Worm (Caenorhabditis elegans) whole organism, late embryonic: ENCODE results near the gene R09A8.1.

Experiments
- C08G9.2 ChIP-seq: sonication (generic microtip); optimal IDR thresholded peaks from 2 replicates; lab custom pipeline; 2016; ENCODE audit warnings: mild to moderate bottlenecking, missing genetic modification characterization, moderate library complexity, missing compliant biosample characterization
- F13H6.1 ChIP-seq: sonication (generic microtip); optimal IDR thresholded peaks from 2 replicates; lab custom pipeline; 2016; ENCODE audit warnings: missing genetic modification characterization, missing compliant biosample characterization
- K02D7.2 ChIP-seq: sonication (generic microtip); optimal IDR thresholded peaks from 2 replicates; lab custom pipeline; 2017; ENCODE audit warnings: mild to moderate bottlenecking, missing genetic modification characterization, missing compliant biosample characterization
- K09A11.1 ChIP-seq: sonication (generic microtip); optimal IDR thresholded peaks from 2 replicates; lab custom pipeline; 2017; ENCODE audit warnings: antibody characterized with exemption, mild to moderate bottlenecking, missing genetic modification characterization, missing compliant biosample characterization; ENCODE audit not compliant: insufficient read depth
- T23F11.4 ChIP-seq: fragments of 200-800 bp; sonication (Bioruptor generic); optimal IDR thresholded peaks from 2 replicates; lab custom pipeline; 2018; ENCODE audit warnings: mild to moderate bottlenecking, missing genetic modification characterization, missing compliant biosample characterization
- ahr-1 ChIP-seq: sonication (generic microtip); optimal IDR thresholded peaks from 2 replicates; lab custom pipeline; 2016; ENCODE audit warnings: missing genetic modification characterization, missing compliant biosample characterization
- ceh-14 ChIP-seq: sonication (generic microtip); optimal IDR thresholded peaks from 2 replicates; lab custom pipeline; 2016; ENCODE audit warnings: missing genotype, missing genetic modification characterization, missing compliant biosample characterization
- ceh-19 ChIP-seq: fragments of 200-800 bp; sonication (Bioruptor generic); optimal IDR thresholded peaks from 2 replicates; lab custom pipeline; 2018; ENCODE audit warnings: mild to moderate bottlenecking, missing genetic modification characterization, missing compliant biosample characterization
- ceh-2 ChIP-seq: sonication (generic microtip); optimal IDR thresholded peaks from 2 replicates; lab custom pipeline; 2016; ENCODE audit warnings: missing genotype, missing genetic modification characterization, missing compliant biosample characterization
- ceh-24 ChIP-seq: sonication (generic microtip); optimal IDR thresholded peaks from 2 replicates; lab custom pipeline; 2016; ENCODE audit warnings: mild to moderate bottlenecking, missing genetic modification characterization, missing compliant biosample characterization
- ceh-31 ChIP-seq: sonication (generic microtip); optimal IDR thresholded peaks from 2 replicates; lab custom pipeline; 2016; ENCODE audit warnings: missing genetic modification characterization, missing compliant biosample characterization
- ceh-6 ChIP-seq: fragments of 200-800 bp; sonication (Bioruptor generic); optimal IDR thresholded peaks from 2 replicates; lab custom pipeline; 2018; ENCODE audit warnings: mild to moderate bottlenecking, missing genetic modification characterization, missing compliant biosample characterization
- che-1 ChIP-seq: sonication (generic microtip); optimal IDR thresholded peaks from 2 replicates; lab custom pipeline; 2016; ENCODE audit warnings: mild to moderate bottlenecking, missing genetic modification characterization, missing compliant biosample characterization
- dmd-4 ChIP-seq: sonication (generic microtip); optimal IDR thresholded peaks from 2 replicates; lab custom pipeline; 2016; ENCODE audit warnings: borderline replicate concordance, missing genetic modification characterization, missing compliant biosample characterization
- dve-1 ChIP-seq: sonication (generic microtip); optimal IDR thresholded peaks from 2 replicates; lab custom pipeline; 2017; ENCODE audit warnings: antibody characterized with exemption, mild to moderate bottlenecking, missing genetic modification characterization, missing compliant biosample characterization
- elt-4 ChIP-seq: sonication (generic microtip); optimal IDR thresholded peaks from 2 replicates; lab custom pipeline; 2016; ENCODE audit warnings: missing genetic modification characterization, missing compliant biosample characterization
- ets-4 ChIP-seq: sonication (generic microtip); optimal IDR thresholded peaks from 2 replicates; lab custom pipeline; 2016; ENCODE audit warnings: missing genetic modification characterization, missing compliant biosample characterization
- fax-1 ChIP-seq: sonication (generic microtip); optimal IDR thresholded peaks from 2 replicates; lab custom pipeline; 2016; ENCODE audit warnings: missing genotype, missing genetic modification characterization, missing compliant biosample characterization
- fkh-10 ChIP-seq: fragments of 150-350 bp; optimal IDR thresholded peaks from 2 replicates; lab custom pipeline; 2014; ENCODE audit warnings: missing biosample characterization, missing genetic modification reagents, missing genetic modification characterization
- gmeb-2 ChIP-seq: sonication (generic microtip); optimal IDR thresholded peaks from 2 replicates; lab custom pipeline; 2016; ENCODE audit warnings: missing genetic modification characterization, inconsistent platforms, missing compliant biosample characterization
- hlh-15 ChIP-seq: sonication (generic microtip); optimal IDR thresholded peaks from 2 replicates; lab custom pipeline; 2016; ENCODE audit warnings: missing genetic modification characterization, missing compliant biosample characterization
- hlh-30 ChIP-seq: sonication (generic microtip); optimal IDR thresholded peaks from 2 replicates; lab custom pipeline; 2017; ENCODE audit warnings: antibody characterized with exemption, missing genetic modification characterization, missing compliant biosample characterization; ENCODE audit not compliant: insufficient read depth
- hlh-6 ChIP-seq: sonication (generic microtip); optimal IDR thresholded peaks from 2 replicates; lab custom pipeline; 2016; ENCODE audit warnings: missing genotype, missing genetic modification characterization, missing compliant biosample characterization
- hlh-8 ChIP-seq: sonication (generic microtip); optimal IDR thresholded peaks from 2 replicates; lab custom pipeline; 2016; ENCODE audit warnings: missing genotype, missing genetic modification characterization, missing compliant biosample characterization
- lim-6 ChIP-seq: sonication (generic microtip); optimal IDR thresholded peaks from 2 replicates; lab custom pipeline; 2016; ENCODE audit warnings: missing genetic modification characterization, missing compliant biosample characterization
- mec-3 ChIP-seq: sonication (generic microtip); optimal IDR thresholded peaks from 2 replicates; lab custom pipeline; 2016; ENCODE audit warnings: borderline replicate concordance, missing genetic modification characterization, missing compliant biosample characterization
- nhr-11 ChIP-seq: fragments of 150-350 bp; optimal IDR thresholded peaks from 2 replicates; lab custom pipeline; 2014; ENCODE audit warnings: missing biosample characterization, missing genetic modification characterization
- npax-4 ChIP-seq: sonication (generic microtip); optimal IDR thresholded peaks from 2 replicates; lab custom pipeline; 2016; ENCODE audit warnings: missing genetic modification characterization, missing compliant biosample characterization
- odd-2 ChIP-seq: sonication (generic microtip); optimal IDR thresholded peaks from 2 replicates; lab custom pipeline; 2017; ENCODE audit warnings: antibody characterized with exemption, mild to moderate bottlenecking, missing genetic modification characterization, missing compliant biosample characterization
- pag-3 ChIP-seq: sonication (generic microtip); optimal IDR thresholded peaks from 2 replicates; lab custom pipeline; 2016; ENCODE audit warnings: missing compliant biosample characterization, missing genetic modification characterization, borderline replicate concordance
- pax-1 ChIP-seq: fragments of 150-350 bp; optimal IDR thresholded peaks from 2 replicates; lab custom pipeline; 2014; ENCODE audit warnings: missing biosample characterization, missing genetic modification characterization
- pqm-1 ChIP-seq: sonication (generic microtip); optimal IDR thresholded peaks from 2 replicates; lab custom pipeline; 2016; ENCODE audit warnings: missing genetic modification characterization, missing compliant biosample characterization
- ref-2 ChIP-seq: sonication (generic microtip); optimal IDR thresholded peaks from 2 replicates; lab custom pipeline; 2016; ENCODE audit warnings: missing genetic modification characterization, missing compliant biosample characterization
- rnt-1 ChIP-seq: sonication (generic microtip); optimal IDR thresholded peaks from 2 replicates; lab custom pipeline; 2016; ENCODE audit warnings: missing genetic modification characterization, missing compliant biosample characterization
- sdc-2 ChIP-seq: sonication (generic microtip); optimal IDR thresholded peaks from 2 replicates; lab custom pipeline; 2016; ENCODE audit warnings: missing genotype, missing genetic modification characterization, missing compliant biosample characterization
- sox-2 ChIP-seq: fragments of 200-800 bp; sonication (Bioruptor generic); IDR thresholded peaks from 2 replicates; pipeline ENCODE4 v1.3.6; 2022; ENCODE audit warnings: missing genetic modification reagents, missing genetic modification characterization, missing compliant biosample characterization
- sox-4 ChIP-seq: sonication (generic microtip); optimal IDR thresholded peaks from 2 replicates; lab custom pipeline; 2017; ENCODE audit warnings: mild to moderate bottlenecking, missing genetic modification characterization, inconsistent platforms, missing compliant biosample characterization
- tbx-7 ChIP-seq: sonication (generic microtip); optimal IDR thresholded peaks from 2 replicates; lab custom pipeline; 2016; ENCODE audit warnings: missing genotype, missing genetic modification characterization, missing compliant biosample characterization
- unc-3 ChIP-seq, 2 experiments: fragments of 200-800 bp in 1 of 2; sonication (Bioruptor generic) in 1 of 2; sonication (generic microtip) in 1 of 2; conservative IDR thresholded peaks in 1 of 2; optimal IDR thresholded peaks in 1 of 2; 2 replicates each; pipeline versions ENCODE4 v1.3.6 to Lab custom; 2016 to 2022; ENCODE audit warnings: missing compliant biosample characterization in 2 of 2, missing genetic modification characterization in 2 of 2, missing genetic modification reagents in 1 of 2
- unc-42 ChIP-seq: sonication (generic microtip); optimal IDR thresholded peaks from 2 replicates; lab custom pipeline; 2016; ENCODE audit warnings: missing genotype, missing genetic modification characterization, missing compliant biosample characterization
- unc-55 ChIP-seq: sonication (generic microtip); optimal IDR thresholded peaks from 2 replicates; lab custom pipeline; 2017; ENCODE audit warnings: missing biosample characterization, missing genetic modification reagents, missing genetic modification characterization
- unc-86 ChIP-seq: sonication (generic microtip); optimal IDR thresholded peaks from 2 replicates; lab custom pipeline; 2016; ENCODE audit warnings: missing genetic modification characterization, missing compliant biosample characterization
- ztf-16 ChIP-seq: sonication (generic microtip); optimal IDR thresholded peaks from 2 replicates; lab custom pipeline; 2017; ENCODE audit warnings: missing genetic modification characterization, missing compliant biosample characterization

Gene R09A8.1

ce11 chrX:12655339-12655875, 41.9 kb downstream of the R09A8.1 start (continued):
- TF ChIP-seq T23F11.4 (GFP tag; lab: Kevin White, UChicago) (no peak), tbx-7 (no peak), sox-2 (no peak), sox-4 (tag; lab: Kevin White, UChicago) (no peak), hlh-6 (tag; lab: Kevin White, UChicago) (peak; percentile 81), elt-4 (tag; lab: Kevin White, UChicago) (peak; percentile 83), dve-1 (no peak), fkh-10 (GFP tag; lab: Kevin White, UChicago) (no peak), che-1 (no peak), unc-42 (tag; lab: Kevin White, UChicago) (no peak), rnt-1 (tag; lab: Kevin White, UChicago) (no peak), gmeb-2 (tag; lab: Kevin White, UChicago) (no peak), ets-4 (tag; lab: Kevin White, UChicago) (no peak), pqm-1 (tag; lab: Kevin White, UChicago) (no peak), ceh-31 (tag; lab: Kevin White, UChicago) (no peak)
- TF ChIP-seq, all 69 proteins: peak for 6

DNA sequence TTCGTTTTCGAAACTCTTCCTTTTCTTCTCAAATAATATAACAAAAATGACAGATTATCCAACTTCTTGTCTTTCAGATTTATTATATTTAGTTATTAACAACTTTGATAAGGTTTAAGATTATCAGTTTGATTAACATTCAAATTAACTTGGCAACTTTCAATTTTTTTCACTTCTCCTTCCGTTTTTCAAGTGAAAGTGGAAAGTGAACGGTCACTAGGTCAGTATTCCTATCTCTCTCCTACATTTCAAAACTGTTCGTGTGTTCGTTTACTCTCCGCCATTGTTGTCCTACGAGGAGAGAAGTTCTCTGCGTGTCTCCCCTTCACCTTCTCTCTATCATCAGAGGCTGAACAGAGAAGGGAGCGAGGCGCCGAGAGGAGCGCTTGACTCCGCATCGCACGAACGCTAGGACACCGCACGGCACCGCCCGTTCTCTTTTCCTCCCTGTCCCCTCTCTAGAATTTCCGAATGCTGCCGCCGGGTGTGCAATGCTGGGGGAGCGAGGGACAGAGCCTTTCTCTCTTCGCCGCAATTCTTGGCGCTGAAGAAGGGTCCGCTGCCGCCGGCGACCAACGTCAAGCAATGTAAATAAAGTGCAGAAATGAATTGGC, 43.0 kb downstream of the R09A8.1 start:
- TF ChIP-seq ceh-19 (GFP tag; lab: Kevin White, UChicago) (no peak), ref-2 (tag; lab: Kevin White, UChicago) (peak; percentile 0), mec-3 (tag; lab: Kevin White, UChicago) (peak; percentile 14), dmd-4 (tag; lab: Kevin White, UChicago) (no peak), sox-2 (no peak), ahr-1 (tag; lab: Kevin White, UChicago) (no peak), ceh-14 (tag; lab: Kevin White, UChicago) (no peak)

DNA sequence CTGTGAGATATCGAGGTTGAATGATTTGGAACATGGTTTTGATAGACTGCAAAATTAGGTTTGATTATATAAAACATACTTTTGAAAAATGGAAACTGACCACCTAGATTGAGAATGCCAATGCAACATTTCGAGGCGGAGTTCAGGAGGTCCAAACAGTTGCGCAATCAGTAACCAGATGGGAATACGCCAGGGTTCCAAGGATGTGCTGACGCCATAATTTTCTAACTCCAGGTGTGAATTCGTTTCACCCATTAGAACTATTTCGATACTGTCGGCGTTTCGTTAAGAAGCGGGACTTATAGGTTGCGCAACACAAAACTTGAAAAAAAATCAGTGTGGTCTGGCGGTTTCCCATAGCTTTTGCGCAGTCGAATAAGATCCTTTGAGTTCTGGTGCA, 46.3 kb downstream of the R09A8.1 start, which contains the start of gene C02B4.3:
TSS of gene C02B4.3 (minus strand) at position 34 of the 400 bp plus-strand sequence.
- TF ChIP-seq npax-4 (tag; lab: Kevin White, UChicago), result no peak
- no peak for TF ChIP-seq sdc-2

DNA sequence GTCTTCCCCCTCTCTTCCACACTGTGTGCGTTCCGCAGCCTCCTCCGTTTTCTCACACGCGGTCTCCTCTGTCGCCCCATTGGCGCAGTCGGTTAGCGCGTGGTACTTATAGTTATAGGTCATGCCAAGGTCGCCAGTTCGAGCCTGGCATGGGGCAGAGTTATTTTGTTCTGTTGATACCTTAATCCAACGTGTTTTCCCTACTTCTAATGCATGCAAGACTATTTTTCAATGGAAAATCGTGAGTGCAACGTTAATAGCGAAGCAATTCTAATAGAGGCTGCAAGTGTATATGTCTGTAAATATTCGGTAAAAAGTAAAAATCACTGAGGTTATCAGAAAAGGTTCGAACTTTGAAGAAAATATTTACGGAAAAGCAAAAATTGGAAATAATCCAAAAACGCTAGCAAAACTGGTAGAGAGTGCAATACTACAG, 47.6 kb downstream of the R09A8.1 start:
- no peak for TF ChIP-seq lim-6 (tag; lab: Kevin White, UChicago)
- peak; percentile 11 for TF ChIP-seq ets-4 (tag; lab: Kevin White, UChicago)
- no peak for TF ChIP-seq unc-55 (GFP tag; lab: Kevin White, UChicago)
- TF ChIP-seq pag-3 (tag; lab: Kevin White, UChicago), result no peak
- TF ChIP-seq dmd-4 (tag; lab: Kevin White, UChicago), result peak; percentile 64
- TF ChIP-seq ceh-2 (tag; lab: Kevin White, UChicago), result peak; percentile 70
- TF ChIP-seq pax-1 (tag; lab: Kevin White, UChicago), result no peak
- TF ChIP-seq npax-4 (tag; lab: Kevin White, UChicago), result peak; percentile 12
- peak; percentile 43 for TF ChIP-seq ceh-24 (tag; lab: Kevin White, UChicago)
- peak; percentile 70 for TF ChIP-seq F13H6.1
- peak; percentile 34 for TF ChIP-seq unc-42 (tag; lab: Kevin White, UChicago)
- peak; percentile 83 for TF ChIP-seq ceh-6 (GFP tag; lab: Kevin White, UChicago)
- TF ChIP-seq che-1, result peak; percentile 82
- peak; percentile 73 for TF ChIP-seq fax-1 (tag; lab: Kevin White, UChicago)
- peak; percentile 75 for TF ChIP-seq sox-4 (tag; lab: Kevin White, UChicago)
- TF ChIP-seq ceh-14 (tag; lab: Kevin White, UChicago), result peak; percentile 59
- peak; percentile 45 for TF ChIP-seq K09A11.1 (tag; lab: Kevin White, UChicago)
- TF ChIP-seq nhr-11 (tag; lab: Kevin White, UChicago), result no peak
- TF ChIP-seq unc-86, result peak; percentile 81
- peak; percentile 84 for TF ChIP-seq hlh-30 (tag; lab: Kevin White, UChicago)
- TF ChIP-seq unc-3 (GFP tag; conservative IDR thresholded peaks at IDR 0.05; lab: Robert Waterston, UW), result peak; percentile 53
- peak; percentile 44 for TF ChIP-seq unc-3 (tag; optimal IDR thresholded peaks at IDR 0.05; lab: Kevin White, UChicago)
- TF ChIP-seq sdc-2, result peak; percentile 86
- peak; percentile 52 for TF ChIP-seq hlh-8
- peak; percentile 73 for TF ChIP-seq ztf-16 (tag; lab: Kevin White, UChicago)
- TF ChIP-seq hlh-15 (tag; lab: Kevin White, UChicago), result peak; percentile 24
- no peak for TF ChIP-seq elt-4 (tag; lab: Kevin White, UChicago)
- TF ChIP-seq K02D7.2, result peak; percentile 77
- peak; percentile 69 for TF ChIP-seq C08G9.2 (tag; lab: Kevin White, UChicago)
- TF ChIP-seq odd-2 (tag; lab: Kevin White, UChicago), result peak; percentile 32
- TF ChIP-seq mec-3 (tag; lab: Kevin White, UChicago), result peak; percentile 1
